Worm (Caenorhabditis elegans): ENCODE data around the gene talp-3.

ce11 chrIV:14622109-14622508, 31.1 kb downstream of the talp-3 start:
- TF ChIP-seq unc-62 (GFP tag; optimal IDR thresholded peaks at IDR 0.05) (no peak), nhr-12 (tag; optimal IDR thresholded peaks at IDR 0.05) (no peak), mep-1 (tag; optimal IDR thresholded peaks at IDR 0.05) (no peak)

Data from whole organism, mixed stage, embryonic.